Worm (Caenorhabditis elegans) whole organism, young adult: ENCODE results near the gene set-22.

Source experiments
- lin-26 ChIP-seq: fragments of 200-800 bp; sonication (Bioruptor generic); IDR thresholded peaks from 2 replicates; pipeline ENCODE4 v1.3.6; 2022; ENCODE audit warnings: missing genetic modification reagents, missing genetic modification characterization, missing compliant biosample characterization
- lin-40 ChIP-seq: sonication (generic microtip); optimal IDR thresholded peaks from 2 replicates; lab custom pipeline; 2016; ENCODE audit warnings: missing genetic modification characterization, mild to moderate bottlenecking, missing compliant biosample characterization, missing genotype, missing genetic modification reagents
- snpc-1.3 ChIP-seq: sonication (generic microtip); optimal IDR thresholded peaks from 2 replicates; lab custom pipeline; 2017; ENCODE audit warnings: missing genetic modification characterization, mild to moderate bottlenecking, missing compliant biosample characterization, antibody characterized with exemption, moderate library complexity, missing genotype, missing genetic modification reagents; ENCODE audit not compliant: insufficient read depth

DNA sequence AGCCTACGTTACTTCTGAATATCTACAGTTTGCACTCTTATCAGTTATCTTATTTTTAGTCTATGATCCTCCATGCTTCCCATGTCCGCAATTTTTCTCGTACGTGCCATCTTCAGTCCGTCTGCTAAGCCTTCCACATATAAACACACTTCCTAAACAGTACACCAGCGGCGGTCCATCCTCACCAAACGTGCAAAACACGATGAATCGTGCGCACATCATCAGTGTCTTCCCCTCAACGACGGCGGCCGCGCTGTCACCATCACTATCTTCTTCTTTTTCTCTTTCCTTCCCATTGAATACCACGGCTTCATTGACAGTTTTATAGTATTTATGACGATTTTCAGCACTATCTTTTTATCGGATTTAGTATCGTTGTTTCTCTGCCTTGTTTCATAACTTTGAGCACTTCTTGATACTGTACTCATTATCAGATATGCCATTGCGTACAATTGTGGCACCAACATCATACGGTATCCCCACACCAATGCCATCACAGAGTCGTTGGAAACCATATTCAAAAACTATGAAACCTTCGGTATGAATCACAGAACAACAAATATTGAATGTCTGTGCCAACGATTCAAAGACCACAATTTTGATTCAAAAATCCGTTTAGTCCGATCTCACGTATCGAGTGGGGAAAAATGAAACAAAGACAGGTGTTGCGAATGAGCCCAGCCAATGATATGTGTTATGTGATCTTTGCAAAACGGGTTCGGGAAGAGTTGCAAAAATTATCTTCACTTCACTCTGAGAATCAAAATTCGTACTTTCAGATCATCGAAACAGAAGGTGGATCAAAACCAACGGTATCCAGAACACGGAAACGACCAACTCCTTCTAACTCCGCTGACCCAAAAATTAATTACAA lies 36.4 kb downstream of the set-22 start:
- TF ChIP-seq lin-26 (GFP tag; lab: Robert Waterston, UW) (no peak), lin-40 (no peak), snpc-1.3 (tag; lab: Kevin White, UChicago) (no peak)
